Worm (Caenorhabditis elegans) whole organism, mixed stage, embryonic: Measurements from ENCODE around the gene W07G4.7.

Experiments used
- ces-1 ChIP-seq: fragments of 150-350 bp; optimal IDR thresholded peaks from 2 replicates; lab custom pipeline; 2014; ENCODE audit warnings: missing biosample characterization, missing genetic modification reagents, missing genetic modification characterization
- elt-1 ChIP-seq: sonication (generic microtip); optimal IDR thresholded peaks from 2 replicates; lab custom pipeline; 2017; ENCODE audit warnings: missing genetic modification characterization, mild to moderate bottlenecking, missing compliant biosample characterization, antibody characterized with exemption, moderate library complexity, borderline replicate concordance; ENCODE audit not compliant: insufficient read depth
- elt-3 ChIP-seq: fragments of 150-350 bp; optimal IDR thresholded peaks from 2 replicates; lab custom pipeline; 2014; ENCODE audit warnings: missing biosample characterization, missing genetic modification characterization
- lsy-2 ChIP-seq: fragments of 150-350 bp; optimal IDR thresholded peaks from 2 replicates; lab custom pipeline; 2014; ENCODE audit warnings: missing biosample characterization, missing genetic modification characterization
- mab-5 ChIP-seq: fragments of 150-350 bp; optimal IDR thresholded peaks from 2 replicates; lab custom pipeline; 2014; ENCODE audit warnings: missing biosample characterization, missing genetic modification characterization
- nhr-12 ChIP-seq: fragments of 150-350 bp; optimal IDR thresholded peaks from 2 replicates; lab custom pipeline; 2014; ENCODE audit warnings: missing biosample characterization, missing genetic modification characterization
- nhr-76 ChIP-seq: sonication (generic microtip); optimal IDR thresholded peaks from 2 replicates; lab custom pipeline; 2017; ENCODE audit warnings: missing biosample characterization, missing genetic modification characterization
- pha-4 ChIP-seq: fragments of 150-350 bp; optimal IDR thresholded peaks from 2 replicates; lab custom pipeline; 2018; ENCODE audit warnings: missing biosample characterization, missing genetic modification reagents, missing genetic modification characterization
- sem-2 ChIP-seq: fragments of 200-800 bp; sonication (Bioruptor generic); optimal IDR thresholded peaks from 2 replicates; lab custom pipeline; 2018; ENCODE audit warnings: mild to moderate bottlenecking, missing genetic modification characterization, missing compliant biosample characterization
- sptf-1 ChIP-seq: sonication (generic microtip); optimal IDR thresholded peaks from 2 replicates; lab custom pipeline; 2017; ENCODE audit warnings: mild to moderate bottlenecking, missing genetic modification characterization, moderate library complexity, missing compliant biosample characterization
- tbx-8 ChIP-seq: fragments of 200-800 bp; sonication (Bioruptor generic); optimal IDR thresholded peaks from 2 replicates; lab custom pipeline; 2018; ENCODE audit warnings: mild to moderate bottlenecking, missing genetic modification characterization, moderate library complexity, missing compliant biosample characterization
- unc-62 ChIP-seq: fragments of 150-350 bp; optimal IDR thresholded peaks from 2 replicates; lab custom pipeline; 2014; ENCODE audit warnings: missing biosample characterization, missing genetic modification reagents, missing genetic modification characterization
- ztf-11 ChIP-seq: fragments of 150-350 bp; optimal IDR thresholded peaks from 2 replicates; lab custom pipeline; 2014; ENCODE audit warnings: missing biosample characterization, missing genetic modification characterization

DNA sequence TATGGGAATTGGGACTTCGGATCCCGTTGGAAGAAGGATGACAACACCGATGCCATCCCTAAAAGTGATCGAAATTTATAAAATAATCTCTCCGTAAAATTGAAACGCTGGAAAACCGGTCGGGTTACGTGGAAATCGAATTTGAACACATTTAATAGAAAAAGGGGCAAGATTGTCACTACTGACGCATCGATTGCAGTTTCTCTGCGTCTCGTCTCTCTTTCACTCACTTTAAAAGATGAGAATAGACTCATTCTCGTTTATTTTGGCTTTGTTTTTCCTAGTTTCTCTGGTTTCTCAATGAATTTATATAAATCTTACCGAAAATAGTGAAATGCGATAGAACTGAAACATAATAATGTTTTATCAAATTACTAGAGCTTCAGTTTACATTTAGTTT, 7.2 kb upstream of the W07G4.7 start, which contains the start of gene scyl-1:
- peak; percentile 61 for TF ChIP-seq lsy-2 (tag; lab: Kevin White, UChicago)
- no peak for TF ChIP-seq elt-1 (tag; lab: Kevin White, UChicago)
- TF ChIP-seq ztf-11 (tag; lab: Kevin White, UChicago) = peak; percentile 3
- TF ChIP-seq nhr-76 = no peak
- TF ChIP-seq mab-5 (tag; lab: Kevin White, UChicago) = no peak
- no peak for TF ChIP-seq tbx-8 (GFP tag; lab: Kevin White, UChicago)
- no peak for TF ChIP-seq sem-2 (GFP tag; lab: Kevin White, UChicago)
- TF ChIP-seq ces-1 = peak; percentile 86
- TF ChIP-seq elt-3 (tag; lab: Kevin White, UChicago) = no peak
- TF ChIP-seq sptf-1 = peak; percentile 64
- TF ChIP-seq unc-62 (GFP tag; lab: Kevin White, UChicago) = peak; percentile 16
- TF ChIP-seq pha-4 (tag; lab: Kevin White, UChicago) = no peak
- no peak for TF ChIP-seq nhr-12
